Fruit fly (Drosophila melanogaster): ENCODE results near the gene CG5131.

Gene CG5131

DNA sequence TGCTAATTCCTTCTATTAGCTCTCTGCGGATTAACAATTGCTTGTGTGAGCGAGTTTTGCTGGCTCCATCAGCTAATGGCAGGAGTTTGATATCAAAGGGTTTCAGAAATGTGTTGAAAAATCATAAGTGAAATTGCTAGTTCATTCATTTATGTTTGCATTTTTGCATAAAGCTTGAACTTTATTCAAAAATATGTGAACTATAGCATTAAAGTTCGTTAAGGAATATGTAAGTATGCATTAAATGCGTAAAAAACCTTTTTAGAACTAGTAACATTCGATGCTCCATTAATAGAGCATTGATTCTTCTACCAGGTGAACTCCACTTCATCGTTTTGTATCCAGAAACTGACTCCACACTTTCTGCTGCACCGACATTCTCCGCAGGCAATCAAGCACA is 8.4 kb downstream of the CG5131 start:
- TF ChIP-seq OdsH (GFP tag; optimal IDR thresholded peaks at IDR 0.05): no peak
- no peak for TF ChIP-seq Dfd (GFP tag; optimal IDR thresholded peaks at IDR 0.05)
- TF ChIP-seq ey (GFP tag; optimal IDR thresholded peaks at IDR 0.05): no peak

DNA sequence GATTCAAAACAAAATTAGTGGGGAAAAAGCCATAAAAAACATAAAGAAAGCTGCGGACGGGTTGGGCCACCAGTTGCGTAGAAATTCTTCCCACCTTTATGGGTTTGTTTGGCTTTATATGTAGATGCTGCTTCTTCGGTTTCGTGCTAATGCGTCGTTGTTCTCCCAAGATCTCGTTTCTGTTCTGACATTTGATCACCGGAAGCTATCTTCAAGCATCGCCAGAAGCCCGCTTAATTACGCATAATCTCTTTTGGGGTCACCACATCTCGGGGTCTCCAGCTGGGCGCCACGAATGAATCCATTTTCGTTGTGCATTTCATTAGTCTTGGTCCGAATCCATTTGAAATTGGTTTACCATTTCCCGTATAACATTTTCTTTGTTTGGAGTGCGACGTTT is 11.5 kb downstream of the CG5131 start:
- no peak for TF ChIP-seq HLH106 (tag; optimal IDR thresholded peaks at IDR 0.05)
- no peak for TF ChIP-seq h (GFP tag; optimal IDR thresholded peaks at IDR 0.05)
- TF ChIP-seq Hnf4 (GFP tag; optimal IDR thresholded peaks at IDR 0.05): no peak
- no peak for TF ChIP-seq foxo (GFP tag; optimal IDR thresholded peaks at IDR 0.05)

dm6 chr2L:17497108-17497507 is 12.8 kb downstream of the CG5131 start, which contains the start of gene qua:
Gene qua (minus strand): TSS chr2L:17497208.
- TF ChIP-seq woc (GFP tag; optimal IDR thresholded peaks at IDR 0.05): no peak
- TF ChIP-seq dsf (GFP tag; optimal IDR thresholded peaks at IDR 0.05; ENCODE audit: borderline replicate concordance): no peak
- no peak for TF ChIP-seq h (GFP tag; optimal IDR thresholded peaks at IDR 0.05)
- no peak for TF ChIP-seq dmrt93B (GFP tag; optimal IDR thresholded peaks at IDR 0.05)

dm6 chr2L:17498721-17499120 is 14.4 kb downstream of the CG5131 start, which contains the start of gene CG15142:
Gene CG15142 (minus strand): TSS chr2L:17498821.
- TF ChIP-seq Hr83 (GFP tag; optimal IDR thresholded peaks at IDR 0.05; ENCODE audit: poor library complexity, severe bottlenecking): no peak
- TF ChIP-seq Myc (optimal IDR thresholded peaks at IDR 0.05): no peak
- no peak for TF ChIP-seq woc (GFP tag; optimal IDR thresholded peaks at IDR 0.05)
- TF ChIP-seq fru (GFP tag; optimal IDR thresholded peaks at IDR 0.05): no peak
- no peak for TF ChIP-seq CG9705 (GFP tag; optimal IDR thresholded peaks at IDR 0.05)
- TF ChIP-seq usp (GFP tag; optimal IDR thresholded peaks at IDR 0.05): no peak
- no peak for TF ChIP-seq br (GFP tag; optimal IDR thresholded peaks at IDR 0.05)
- TF ChIP-seq h (GFP tag; optimal IDR thresholded peaks at IDR 0.05): no peak
- TF ChIP-seq CG32264 (GFP tag; optimal IDR thresholded peaks at IDR 0.05): no peak
- TF ChIP-seq tai (GFP tag; optimal IDR thresholded peaks at IDR 0.05): no peak
- TF ChIP-seq rgr (GFP tag; optimal IDR thresholded peaks at IDR 0.05): no peak
- no peak for TF ChIP-seq foxo (GFP tag; optimal IDR thresholded peaks at IDR 0.05)
- no peak for TF ChIP-seq dmrt93B (GFP tag; optimal IDR thresholded peaks at IDR 0.05)
- no peak for TF ChIP-seq psq (GFP tag; optimal IDR thresholded peaks at IDR 0.05)
- TF ChIP-seq Hr78 (GFP tag; optimal IDR thresholded peaks at IDR 0.05): no peak

DNA sequence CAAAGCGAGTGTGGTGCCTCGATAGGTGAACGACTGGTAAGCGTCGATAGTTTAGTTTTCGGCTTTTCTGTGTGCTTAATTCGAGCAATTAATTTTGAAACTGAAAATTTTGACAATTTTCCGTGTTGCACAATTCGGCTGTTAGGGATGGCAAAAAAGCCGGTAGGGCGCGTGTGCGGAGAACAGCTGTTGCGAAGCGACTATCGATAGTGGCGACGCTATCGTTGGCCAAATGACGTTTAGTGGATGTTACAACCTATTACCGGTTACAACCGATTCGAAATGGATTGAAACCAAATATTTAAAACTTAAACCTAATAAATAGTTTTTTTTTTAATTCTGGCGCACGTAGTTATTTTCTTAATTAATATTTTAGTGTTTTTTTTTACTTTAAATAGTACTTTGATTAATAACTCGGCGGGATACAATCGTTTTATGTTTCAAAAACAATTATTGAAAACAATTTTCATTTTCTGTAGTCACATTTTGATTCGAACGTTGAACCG is 16.7 kb downstream of the CG5131 start, which contains the start of the genes mEFTs and Dhc36C:
TSS of gene mEFTs (minus strand) at position 161 of the 506 bp plus-strand sequence.
TSS of gene Dhc36C (plus strand) at position 456 of the 506 bp plus-strand sequence.
- TF ChIP-seq CrebA (GFP tag; optimal IDR thresholded peaks at IDR 0.05; ENCODE audit: borderline replicate concordance): no peak
- no peak for TF ChIP-seq ey (GFP tag; optimal IDR thresholded peaks at IDR 0.05)
- no peak for TF ChIP-seq tai (GFP tag; optimal IDR thresholded peaks at IDR 0.05)
- peak; percentile 63 for TF ChIP-seq h (GFP tag; optimal IDR thresholded peaks at IDR 0.05)
- peak; percentile 20 for TF ChIP-seq sage (GFP tag; optimal IDR thresholded peaks at IDR 0.05)
- no peak for TF ChIP-seq Hnf4 (GFP tag; optimal IDR thresholded peaks at IDR 0.05)
- no peak for TF ChIP-seq Mio (GFP tag; optimal IDR thresholded peaks at IDR 0.05)
- TF ChIP-seq woc (GFP tag; optimal IDR thresholded peaks at IDR 0.05): no peak
- no peak for TF ChIP-seq br (GFP tag; optimal IDR thresholded peaks at IDR 0.05)
- no peak for TF ChIP-seq rgr (GFP tag; optimal IDR thresholded peaks at IDR 0.05)
- TF ChIP-seq Dif (GFP tag; optimal IDR thresholded peaks at IDR 0.05; ENCODE audit: partially characterized antibody): no peak
- no peak for TF ChIP-seq HLH106 (tag; optimal IDR thresholded peaks at IDR 0.05)
- TF ChIP-seq CG32264 (GFP tag; optimal IDR thresholded peaks at IDR 0.05): no peak
- TF ChIP-seq Abd-B (GFP tag; optimal IDR thresholded peaks at IDR 0.05): no peak
- no peak for TF ChIP-seq usp (GFP tag; optimal IDR thresholded peaks at IDR 0.05)
- no peak for TF ChIP-seq foxo (GFP tag; optimal IDR thresholded peaks at IDR 0.05)
- no peak for TF ChIP-seq pan (optimal IDR thresholded peaks at IDR 0.05)
- no peak for TF ChIP-seq dl (GFP tag; optimal IDR thresholded peaks at IDR 0.05; ENCODE audit: insufficient read depth in 1 of 2, partially characterized antibody in 2 of 2)
- TF ChIP-seq Hr78 (GFP tag; optimal IDR thresholded peaks at IDR 0.05): no peak
- TF ChIP-seq OdsH (GFP tag; optimal IDR thresholded peaks at IDR 0.05): no peak
- peak; percentile 73 for TF ChIP-seq Myc (optimal IDR thresholded peaks at IDR 0.05)
- TF ChIP-seq lola (GFP tag; optimal IDR thresholded peaks at IDR 0.05): no peak
- TF ChIP-seq CG9705 (GFP tag; optimal IDR thresholded peaks at IDR 0.05): no peak
- TF ChIP-seq N (GFP tag; optimal IDR thresholded peaks at IDR 0.05): no peak

Data from whole organism, wandering third instar larva.